Worm (Caenorhabditis elegans): ENCODE measurements around the gene ndx-3.
A peak's percentile ranks its signal among the peaks of the same experiment; 100 is the strongest.

ce11 chrII:4908160-4908559 lies 45.2 kb upstream of the ndx-3 start:
- TF ChIP-seq pha-4 (tag; optimal IDR thresholded peaks at IDR 0.05) (no peak), unc-62 (GFP tag; optimal IDR thresholded peaks at IDR 0.05) (peak; percentile 76), unc-39 (tag; optimal IDR thresholded peaks at IDR 0.05) (no peak), nhr-237 (tag; optimal IDR thresholded peaks at IDR 0.05) (no peak), ztf-11 (tag; optimal IDR thresholded peaks at IDR 0.05) (no peak)

All from whole organism, mixed stage, embryonic.